Fruit fly (Drosophila melanogaster) whole organism, adult: Measurements from ENCODE around the gene 5-HT2B.

Experiments used
- CG14711 ChIP-seq: fragments of 200-800 bp; sonication (Bioruptor generic); optimal IDR thresholded peaks from 2 replicates; lab custom pipeline; 2018; ENCODE audit warnings: missing biosample characterization, mild to moderate bottlenecking, missing genetic modification characterization, moderate library complexity
- CG33017 ChIP-seq: fragments of 200-800 bp; sonication (Bioruptor generic); optimal IDR thresholded peaks from 2 replicates; lab custom pipeline; 2018; ENCODE audit warnings: missing biosample characterization, mild to moderate bottlenecking, missing genetic modification characterization, moderate library complexity
- CG5204 ChIP-seq: fragments of 200-800 bp; sonication (Bioruptor generic); optimal IDR thresholded peaks from 2 replicates; lab custom pipeline; 2016; ENCODE audit warnings: missing biosample characterization, missing genetic modification characterization
- CG7101 ChIP-seq: fragments of 200-800 bp; sonication (Bioruptor generic); optimal IDR thresholded peaks from 2 replicates; lab custom pipeline; 2018; ENCODE audit warnings: missing biosample characterization, mild to moderate bottlenecking, missing genetic modification characterization, moderate library complexity
- Mnt ChIP-seq: fragments of 200-800 bp; sonication (Bioruptor generic); optimal IDR thresholded peaks from 2 replicates; lab custom pipeline; 2016; ENCODE audit warnings: missing biosample characterization, mild to moderate bottlenecking, missing genetic modification characterization
- kay ChIP-seq: fragments of 200-800 bp; sonication (Bioruptor generic); peaks from one replicate; lab custom pipeline; 2016; ENCODE audit warnings: missing biosample characterization, missing genetic modification characterization, borderline replicate concordance
- ovo ChIP-seq: fragments of 200-800 bp; sonication (Bioruptor generic); optimal IDR thresholded peaks from 2 replicates; lab custom pipeline; 2016; ENCODE audit warnings: missing biosample characterization, missing genetic modification characterization
- pad ChIP-seq: fragments of 200-800 bp; sonication (Bioruptor generic); optimal IDR thresholded peaks from 3 replicates; lab custom pipeline; 2017; ENCODE audit warnings: missing biosample characterization, missing genetic modification characterization, mild to moderate bottlenecking, moderate library complexity, missing genetic modification reagents

DNA sequence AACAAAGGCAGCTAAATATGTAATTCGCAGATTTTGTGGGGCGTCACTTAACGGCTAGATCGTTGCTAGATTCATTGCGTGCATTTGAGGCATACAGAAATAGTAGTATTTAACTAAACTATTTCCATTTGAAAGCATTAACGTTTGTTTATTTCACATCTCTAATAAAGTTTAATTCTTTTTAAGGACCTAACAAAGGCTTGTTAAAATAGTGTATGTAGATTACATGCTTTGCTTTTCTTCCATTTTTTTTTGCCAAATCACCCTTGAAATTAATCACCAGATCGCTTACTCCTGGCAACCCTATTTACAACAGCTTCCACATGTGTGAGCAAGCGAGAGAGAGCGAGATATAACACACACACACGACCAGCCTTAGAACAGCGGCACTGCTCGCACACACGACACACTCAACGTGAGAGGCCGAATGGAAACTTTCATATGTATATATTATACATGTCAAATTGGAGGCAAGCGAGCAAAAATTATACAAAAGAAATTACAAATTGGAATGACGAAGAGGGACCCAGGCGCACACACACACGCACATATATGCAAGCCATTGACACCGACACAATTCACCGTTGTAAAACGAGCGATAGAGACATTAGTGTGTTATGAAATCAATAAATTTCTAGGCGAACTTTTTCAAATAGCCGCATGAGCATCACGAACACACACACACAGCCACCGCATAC, 81.3 kb downstream of the 5-HT2B start:
- TF ChIP-seq Mnt = peak; percentile 84
- peak; percentile 88 for TF ChIP-seq pad (GFP tag; lab: Kevin White, UChicago)
- TF ChIP-seq CG14711 (tag; lab: Kevin White, UChicago) = peak; percentile 99
- TF ChIP-seq CG5204 = no peak
- peak; percentile 79 for TF ChIP-seq CG7101 (tag; lab: Kevin White, UChicago)
- peak; percentile 77 for TF ChIP-seq CG33017 (tag; lab: Kevin White, UChicago)
- TF ChIP-seq ovo = peak; percentile 79
- TF ChIP-seq kay (GFP tag; lab: Kevin White, UChicago) = peak; percentile 98
